Fruit fly (Drosophila melanogaster) whole organism, wandering third instar larva: ENCODE data around the gene CG31516.

Source experiments
- Abd-B ChIP-seq: fragments of >200 bp; optimal IDR thresholded peaks from 2 replicates; lab custom pipeline; 2017; ENCODE audit warnings: missing biosample characterization, missing genetic modification characterization
- CG9705 ChIP-seq: fragments of 200-800 bp; sonication (Bioruptor generic); optimal IDR thresholded peaks from 2 replicates; lab custom pipeline; 2018; ENCODE audit warnings: missing biosample characterization, mild to moderate bottlenecking, missing genetic modification characterization
- CrebA ChIP-seq: fragments of 200-800 bp; sonication (Bioruptor generic); optimal IDR thresholded peaks from 2 replicates; lab custom pipeline; 2016; ENCODE audit warnings: missing biosample characterization, mild to moderate bottlenecking, missing genetic modification characterization, borderline replicate concordance
- Dfd ChIP-seq: fragments of >200 bp; optimal IDR thresholded peaks from 2 replicates; lab custom pipeline; 2017; ENCODE audit warnings: missing biosample characterization, missing genetic modification characterization
- GATAd ChIP-seq: sonication (Bioruptor generic); optimal IDR thresholded peaks from 2 replicates; lab custom pipeline; 2016; ENCODE audit warnings: missing biosample characterization, missing genetic modification characterization
- HLH106 ChIP-seq: fragments of 200-800 bp; optimal IDR thresholded peaks from 3 replicates; lab custom pipeline; 2019; ENCODE audit warnings: missing biosample characterization, mild to moderate bottlenecking, missing genetic modification characterization, moderate library complexity
- Hnf4 ChIP-seq: fragments of 200-800 bp; sonication (Bioruptor generic); optimal IDR thresholded peaks from 2 replicates; lab custom pipeline; 2016; ENCODE audit warnings: missing biosample characterization, mild to moderate bottlenecking, missing genetic modification characterization
- Hr78 ChIP-seq: fragments of >200 bp; optimal IDR thresholded peaks from 2 replicates; lab custom pipeline; 2017; ENCODE audit warnings: missing biosample characterization, missing genetic modification characterization
- Hr83 ChIP-seq: fragments of 200-300 bp; sonication (Bioruptor generic); optimal IDR thresholded peaks from 2 replicates; lab custom pipeline; 2016; ENCODE audit warnings: missing biosample characterization, mild to moderate bottlenecking, missing genetic modification characterization, moderate library complexity; ENCODE audit not compliant: poor library complexity, severe bottlenecking
- Jra ChIP-seq: sonication (Bioruptor generic); optimal IDR thresholded peaks from 2 replicates; lab custom pipeline; 2016; ENCODE audit warnings: missing biosample characterization, missing genetic modification characterization
- OdsH ChIP-seq: fragments of 200-800 bp; sonication (Bioruptor generic); optimal IDR thresholded peaks from 2 replicates; lab custom pipeline; 2016; ENCODE audit warnings: missing biosample characterization, mild to moderate bottlenecking, missing genetic modification characterization
- Rel ChIP-seq, 2 experiments: fragments of 200-800 bp; sonication (Bioruptor generic) in 1 of 2; optimal IDR thresholded peaks; 2 replicates in 1 of 2; 3 replicates in 1 of 2; lab custom pipeline; 2016 to 2019; ENCODE audit warnings: mild to moderate bottlenecking in 2 of 2, missing biosample characterization in 2 of 2, missing genetic modification characterization in 2 of 2, moderate library complexity in 1 of 2
- Sp1 ChIP-seq: fragments of 200-800 bp; sonication (Bioruptor generic); optimal IDR thresholded peaks from 3 replicates; lab custom pipeline; 2019; ENCODE audit warnings: missing biosample characterization, mild to moderate bottlenecking, missing genetic modification characterization, moderate library complexity
- Vsx2 ChIP-seq: fragments of 200-300, 225-300 bp; sonication (Bioruptor generic); optimal IDR thresholded peaks from 2 replicates; lab custom pipeline; 2018; ENCODE audit warnings: missing biosample characterization, missing genetic modification characterization; ENCODE audit not compliant: partially characterized antibody
- br ChIP-seq: fragments of 200-800 bp; sonication (Bioruptor generic); optimal IDR thresholded peaks from 2 replicates; lab custom pipeline; 2016; ENCODE audit warnings: missing biosample characterization, missing genetic modification characterization
- brk ChIP-seq: fragments of 200-800 bp; sonication (Bioruptor generic); optimal IDR thresholded peaks from 2 replicates; lab custom pipeline; 2016; ENCODE audit warnings: missing biosample characterization, mild to moderate bottlenecking, missing genetic modification characterization
- dl ChIP-seq, 2 experiments: fragments of 175-275, 200-275 bp in 1 of 2; fragments of 200-275 bp in 1 of 2; sonication (Bioruptor generic); optimal IDR thresholded peaks; lab custom pipeline; 2018; ENCODE audit warnings: mild to moderate bottlenecking in 2 of 2, missing biosample characterization in 2 of 2, missing genetic modification characterization in 2 of 2, moderate library complexity in 2 of 2; ENCODE audit not compliant: partially characterized antibody in 2 of 2, insufficient read depth in 1 of 2
- ey ChIP-seq: fragments of 200-800 bp; sonication (Bioruptor generic); optimal IDR thresholded peaks from 2 replicates; lab custom pipeline; 2016; ENCODE audit warnings: missing biosample characterization, missing genetic modification characterization
- foxo ChIP-seq, 2 experiments: fragments of 200-800 bp; sonication (Bioruptor generic); optimal IDR thresholded peaks; 2 replicates in 1 of 2; 3 replicates in 1 of 2; lab custom pipeline; 2016 to 2017; ENCODE audit warnings: missing biosample characterization in 2 of 2, missing genetic modification characterization in 2 of 2
- fru ChIP-seq: fragments of 200-800 bp; sonication (Bioruptor generic); optimal IDR thresholded peaks from 3 replicates; lab custom pipeline; 2016; ENCODE audit warnings: missing biosample characterization, mild to moderate bottlenecking, missing genetic modification characterization
- h ChIP-seq: fragments of 200-800 bp; sonication (Bioruptor generic); optimal IDR thresholded peaks from 3 replicates; lab custom pipeline; 2016; ENCODE audit warnings: missing biosample characterization, mild to moderate bottlenecking, missing genetic modification characterization
- jim ChIP-seq: fragments of 175-275, 200-325 bp; sonication (Bioruptor generic); optimal IDR thresholded peaks from 2 replicates; lab custom pipeline; 2016; ENCODE audit warnings: missing biosample characterization, mild to moderate bottlenecking, missing genetic modification characterization
- pan ChIP-seq: fragments of >200 bp; optimal IDR thresholded peaks from 2 replicates; lab custom pipeline; 2017
- psq ChIP-seq: fragments of 200-800 bp; sonication (Bioruptor generic); optimal IDR thresholded peaks from 3 replicates; lab custom pipeline; 2017; ENCODE audit warnings: missing biosample characterization, mild to moderate bottlenecking, missing genetic modification characterization, moderate library complexity
- rgr ChIP-seq: fragments of 200-800 bp; sonication (Bioruptor generic); optimal IDR thresholded peaks from 3 replicates; lab custom pipeline; 2016; ENCODE audit warnings: missing biosample characterization, mild to moderate bottlenecking, missing genetic modification characterization
- sage ChIP-seq: fragments of 200-800 bp; sonication (Bioruptor generic); optimal IDR thresholded peaks from 2 replicates; lab custom pipeline; 2016; ENCODE audit warnings: missing biosample characterization, mild to moderate bottlenecking, missing genetic modification characterization
- sv ChIP-seq: fragments of 200-800 bp; sonication (Bioruptor generic); optimal IDR thresholded peaks from 3 replicates; lab custom pipeline; 2016; ENCODE audit warnings: missing biosample characterization, missing genetic modification characterization
- tai ChIP-seq: sonication (Bioruptor generic); optimal IDR thresholded peaks from 2 replicates; lab custom pipeline; 2016; ENCODE audit warnings: missing biosample characterization, missing genetic modification characterization
- usp ChIP-seq: fragments of >200 bp; optimal IDR thresholded peaks from 2 replicates; lab custom pipeline; 2017; ENCODE audit warnings: missing biosample characterization, missing genetic modification characterization
- woc ChIP-seq: sonication (Bioruptor generic); optimal IDR thresholded peaks from 2 replicates; lab custom pipeline; 2016; ENCODE audit warnings: missing biosample characterization, mild to moderate bottlenecking, missing genetic modification characterization

Gene CG31516

DNA sequence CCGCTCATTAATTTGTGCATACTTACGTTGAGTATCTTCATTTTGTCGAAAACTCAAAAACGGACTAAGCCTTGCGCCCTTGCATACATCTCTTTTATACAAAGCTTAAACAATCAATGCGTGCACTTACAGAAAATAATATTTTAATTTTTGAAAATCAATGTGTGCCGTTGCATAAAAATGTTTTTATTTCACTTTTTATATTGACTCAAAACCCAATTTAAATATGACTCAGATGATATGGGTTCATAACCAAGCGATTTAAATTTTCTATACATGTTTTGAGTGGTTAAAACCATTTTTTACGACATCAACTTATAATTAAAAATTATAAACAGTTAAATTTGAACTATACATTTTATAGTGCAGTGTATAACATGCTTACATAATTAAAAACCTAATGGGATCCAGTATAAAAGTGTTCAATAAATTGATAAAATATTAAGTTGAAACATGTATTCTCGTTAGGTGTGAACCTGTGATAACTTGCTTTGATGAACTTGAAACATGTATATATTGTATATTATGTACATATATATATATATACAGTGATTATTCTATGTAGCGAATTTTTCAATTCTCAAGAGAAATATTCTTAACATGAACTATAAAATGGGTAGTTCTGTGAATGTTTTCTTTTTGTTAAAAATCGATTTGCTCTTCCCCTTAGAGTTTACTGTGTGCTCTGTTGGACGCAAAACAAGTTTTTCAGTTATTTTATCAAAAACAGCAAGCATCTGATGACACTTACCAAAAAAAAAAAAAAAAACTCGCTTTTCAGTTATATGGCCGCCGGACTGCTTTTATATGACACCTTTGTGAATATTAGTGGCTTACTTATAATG is 23.4 kb upstream of the CG31516 start, which contains the start of gene CG34305:
Gene CG34305 (minus strand): TSS at position 51 of the 845 bp plus-strand sequence.
- peak; percentile 61 for TF ChIP-seq h (GFP tag; lab: Kevin White, UChicago)
- TF ChIP-seq GATAd (GFP tag; lab: Kevin White, UChicago), result no peak
- TF ChIP-seq Hr83, result no peak
- no peak for TF ChIP-seq usp
- no peak for TF ChIP-seq jim
- peak; percentile 69 for TF ChIP-seq Sp1 (GFP tag; lab: Kevin White, UChicago)
- TF ChIP-seq dl (GFP tag; optimal IDR thresholded peaks at IDR 0.05; lab: Kevin White, UChicago; ENCODE audit: insufficient read depth in 1 of 2, partially characterized antibody in 2 of 2), result no peak
- peak; percentile 2 for TF ChIP-seq br (GFP tag; lab: Kevin White, UChicago)
- TF ChIP-seq brk (GFP tag; lab: Kevin White, UChicago), result peak; percentile 37
- TF ChIP-seq fru, result peak; percentile 36
- TF ChIP-seq sage, result no peak
- TF ChIP-seq ey (GFP tag; lab: Kevin White, UChicago), result peak; percentile 26
- no peak for TF ChIP-seq Hr78 (GFP tag; lab: Kevin White, UChicago)
- peak in 1 of 2 experiments; percentile 53 for TF ChIP-seq foxo (GFP tag; optimal IDR thresholded peaks at IDR 0.05; lab: Kevin White, UChicago)
- peak; percentile 48 for TF ChIP-seq rgr (GFP tag; lab: Kevin White, UChicago)
- peak; percentile 17 for TF ChIP-seq psq (GFP tag; lab: Kevin White, UChicago)
- peak; percentile 67 for TF ChIP-seq HLH106
- no peak for TF ChIP-seq sv (GFP tag; lab: Kevin White, UChicago)
- TF ChIP-seq Hnf4 (GFP tag; lab: Kevin White, UChicago), result peak; percentile 27
- TF ChIP-seq Dfd (GFP tag; lab: Kevin White, UChicago), result peak; percentile 47
- peak; percentile 40 for TF ChIP-seq OdsH (GFP tag; lab: Kevin White, UChicago)
- peak; percentile 38 for TF ChIP-seq CG9705 (GFP tag; lab: Kevin White, UChicago)
- no peak for TF ChIP-seq Rel (GFP tag; optimal IDR thresholded peaks at IDR 0.05; lab: Kevin White, UChicago)
- TF ChIP-seq Rel (tag; optimal IDR thresholded peaks at IDR 0.05; lab: Kevin White, UChicago), result no peak
- TF ChIP-seq Abd-B (GFP tag; lab: Kevin White, UChicago), result no peak
- TF ChIP-seq Jra (GFP tag; lab: Kevin White, UChicago), result peak; percentile 41
- TF ChIP-seq, all 38 proteins: peak for 15

dm6 chr3R:4242209-4242887 is 22.4 kb upstream of the CG31516 start, which contains the start of gene CG14642:
Gene CG14642 (minus strand): TSS chr3R:4242717.
- TF ChIP-seq Hr78 (GFP tag; lab: Kevin White, UChicago) (no peak), jim (no peak), Dfd (GFP tag; lab: Kevin White, UChicago) (peak; percentile 99), Rel (GFP tag; optimal IDR thresholded peaks at IDR 0.05; lab: Kevin White, UChicago) (no peak), Rel (tag; optimal IDR thresholded peaks at IDR 0.05; lab: Kevin White, UChicago) (peak; percentile 47)
- TF ChIP-seq, all 38 proteins: peak for 2

dm6 chr3R:4241776-4242175 is 21.8 kb upstream of the CG31516 start:
- TF ChIP-seq fru, result no peak
- no peak for TF ChIP-seq HLH106
- no peak for TF ChIP-seq foxo (GFP tag; optimal IDR thresholded peaks at IDR 0.05; lab: Kevin White, UChicago)
- no peak for TF ChIP-seq Vsx2 (GFP tag; lab: Kevin White, UChicago)
- TF ChIP-seq Jra (GFP tag; lab: Kevin White, UChicago), result no peak
- TF ChIP-seq br (GFP tag; lab: Kevin White, UChicago), result no peak
- TF ChIP-seq tai (GFP tag; lab: Kevin White, UChicago), result no peak
- TF ChIP-seq Dfd (GFP tag; lab: Kevin White, UChicago), result no peak
- TF ChIP-seq woc (GFP tag; lab: Kevin White, UChicago), result no peak
- no peak for TF ChIP-seq sv (GFP tag; lab: Kevin White, UChicago)
- TF ChIP-seq pan (lab: Kevin White, UChicago), result no peak
- TF ChIP-seq Hr78 (GFP tag; lab: Kevin White, UChicago), result no peak
- no peak for TF ChIP-seq Hnf4 (GFP tag; lab: Kevin White, UChicago)
- no peak for TF ChIP-seq Rel (GFP tag; optimal IDR thresholded peaks at IDR 0.05; lab: Kevin White, UChicago)
- TF ChIP-seq Rel (tag; optimal IDR thresholded peaks at IDR 0.05; lab: Kevin White, UChicago), result no peak
- no peak for TF ChIP-seq CG9705 (GFP tag; lab: Kevin White, UChicago)
- no peak for TF ChIP-seq CrebA (GFP tag; lab: Kevin White, UChicago)
